Fruit fly (Drosophila melanogaster) whole organism, embryonic: Measurements from ENCODE around the gene Mgat3.

ENCODE experiments used
- Adf1 ChIP-seq: fragments of 200-800 bp; sonication (Bioruptor generic); IDR thresholded peaks from 2 replicates; pipeline ENCODE4 v1.3.6; 2022; ENCODE audit warnings: missing biosample characterization, missing genetic modification characterization
- Awh ChIP-seq: fragments of 200-800 bp; sonication (Bioruptor generic); IDR thresholded peaks from 2 replicates; pipeline ENCODE4, ENCODE4 v1.3.6; 2022; ENCODE audit warnings: missing biosample characterization, missing genetic modification characterization
- CG10654 ChIP-seq: fragments of 200-800 bp; sonication (Bioruptor generic); optimal IDR thresholded peaks from 2 replicates; lab custom pipeline; 2016; ENCODE audit warnings: missing biosample characterization, missing genetic modification characterization
- CG11695 ChIP-seq: fragments of 200-800 bp; sonication (Bioruptor generic); IDR thresholded peaks from 3 replicates; pipeline ENCODE4 v1.3.6; 2022; ENCODE audit warnings: missing biosample characterization, missing genetic modification characterization
- CG11723 ChIP-seq: fragments of 200-800 bp; sonication (Bioruptor generic); optimal IDR thresholded peaks from 2 replicates; lab custom pipeline; 2017; ENCODE audit warnings: missing biosample characterization, mild to moderate bottlenecking, missing genetic modification characterization
- CG13624 ChIP-seq: fragments of 200-800 bp; sonication (Bioruptor generic); optimal IDR thresholded peaks from 2 replicates; lab custom pipeline; 2016; ENCODE audit warnings: missing biosample characterization, missing genetic modification characterization
- CG13775 ChIP-seq: fragments of 200-800 bp; sonication (Bioruptor generic); optimal IDR thresholded peaks from 3 replicates; lab custom pipeline; 2017; ENCODE audit warnings: missing biosample characterization, mild to moderate bottlenecking, missing genetic modification characterization
- CG14050 ChIP-seq: fragments of 200-800 bp; sonication (Bioruptor generic); IDR thresholded peaks from 3 replicates; pipeline ENCODE4 v1.3.6; 2022; ENCODE audit warnings: missing biosample characterization, missing genetic modification characterization
- CG14860 ChIP-seq: fragments of 200-800 bp; sonication (Bioruptor generic); IDR thresholded peaks from 3 replicates; pipeline ENCODE4 v1.3.6; 2022; ENCODE audit warnings: missing biosample characterization, missing genetic modification characterization; ENCODE audit not compliant: partially characterized antibody
- CG17385 ChIP-seq: fragments of 200-800 bp; sonication (Bioruptor generic); optimal IDR thresholded peaks from 3 replicates; lab custom pipeline; 2018; ENCODE audit warnings: missing biosample characterization, mild to moderate bottlenecking, missing genetic modification characterization
- CG1832 ChIP-seq: fragments of 200-800 bp; sonication (Bioruptor generic); optimal IDR thresholded peaks from 2 replicates; lab custom pipeline; 2017; ENCODE audit warnings: missing biosample characterization, mild to moderate bottlenecking, missing genetic modification characterization, inconsistent platforms
- CG2116 ChIP-seq: fragments of 200-800 bp; sonication (Bioruptor generic); optimal IDR thresholded peaks from 3 replicates; lab custom pipeline; 2018; ENCODE audit warnings: missing biosample characterization, mild to moderate bottlenecking, missing genetic modification characterization
- CG3065 ChIP-seq: fragments of 200-800 bp; sonication (Bioruptor generic); optimal IDR thresholded peaks from 2 replicates; lab custom pipeline; 2016; ENCODE audit warnings: missing biosample characterization, missing genetic modification characterization
- CG33213 ChIP-seq: fragments of 200-800 bp; sonication (Bioruptor generic); optimal IDR thresholded peaks from 3 replicates; lab custom pipeline; 2016; ENCODE audit warnings: missing biosample characterization, missing genetic modification characterization
- CG34376 ChIP-seq: fragments of 200-800 bp; sonication (Bioruptor generic); optimal IDR thresholded peaks from 2 replicates; lab custom pipeline; 2018; ENCODE audit warnings: missing biosample characterization, mild to moderate bottlenecking, missing genetic modification characterization
- CG42726 ChIP-seq: fragments of 200-800 bp; sonication (Bioruptor generic); IDR thresholded peaks from 2 replicates; pipeline ENCODE4 v1.3.6; 2022; ENCODE audit warnings: missing biosample characterization, missing genetic modification characterization; ENCODE audit not compliant: partially characterized antibody
- CG4404 ChIP-seq: fragments of 200-800 bp; sonication (Bioruptor generic); IDR thresholded peaks from 2 replicates; pipeline ENCODE4 v1.3.6; 2022; ENCODE audit warnings: missing biosample characterization, missing genetic modification characterization
- CG4424 ChIP-seq: fragments of 200-800 bp; sonication (Bioruptor generic); optimal IDR thresholded peaks from 3 replicates; lab custom pipeline; 2016; ENCODE audit warnings: missing biosample characterization, missing genetic modification characterization
- CG4820 ChIP-seq: fragments of 200-800 bp; sonication (Bioruptor generic); optimal IDR thresholded peaks from 3 replicates; lab custom pipeline; 2016; ENCODE audit warnings: missing biosample characterization, missing genetic modification characterization
- CG5180 ChIP-seq: fragments of 200-800 bp; sonication (Bioruptor generic); optimal IDR thresholded peaks from 3 replicates; lab custom pipeline; 2017; ENCODE audit warnings: missing biosample characterization, missing genetic modification characterization, mild to moderate bottlenecking, moderate library complexity, missing genetic modification reagents
- CG6791 ChIP-seq: fragments of 200-800 bp; sonication (Bioruptor generic); IDR thresholded peaks from 3 replicates; pipeline ENCODE4 v1.3.6; 2022; ENCODE audit warnings: missing biosample characterization, missing genetic modification characterization; ENCODE audit not compliant: partially characterized antibody
- CG6854 ChIP-seq: fragments of 200-800 bp; sonication (Bioruptor generic); optimal IDR thresholded peaks from 3 replicates; lab custom pipeline; 2017; ENCODE audit warnings: missing biosample characterization, mild to moderate bottlenecking, missing genetic modification characterization
- CG7271 ChIP-seq: fragments of 200-800 bp; sonication (Bioruptor generic); optimal IDR thresholded peaks from 2 replicates; lab custom pipeline; 2018; ENCODE audit warnings: missing biosample characterization, mild to moderate bottlenecking, missing genetic modification characterization, moderate library complexity
- CG9727 ChIP-seq: fragments of 200-800 bp; sonication (Bioruptor generic); optimal IDR thresholded peaks from 3 replicates; lab custom pipeline; 2017; ENCODE audit warnings: missing biosample characterization, mild to moderate bottlenecking, missing genetic modification characterization
- CG9932 ChIP-seq: fragments of 200-800 bp; sonication (Bioruptor generic); IDR thresholded peaks from 2 replicates; pipeline ENCODE4 v1.3.6; 2022; ENCODE audit warnings: missing biosample characterization, missing genetic modification characterization
- Jarid2 ChIP-seq: fragments of 200-800 bp; sonication (Bioruptor generic); optimal IDR thresholded peaks from 3 replicates; lab custom pipeline; 2017; ENCODE audit warnings: mild to moderate bottlenecking, missing biosample characterization, missing genetic modification reagents, missing genetic modification characterization
- Nf-YB ChIP-seq: fragments of 200-800 bp; sonication (Bioruptor generic); optimal IDR thresholded peaks from 3 replicates; lab custom pipeline; 2019; ENCODE audit warnings: missing biosample characterization, mild to moderate bottlenecking, missing genetic modification characterization, moderate library complexity
- Pdp1 ChIP-seq, 2 experiments: fragments of 200-800 bp; sonication (Bioruptor generic); optimal IDR thresholded peaks; 3 replicates each; lab custom pipeline; 2016; ENCODE audit warnings: missing biosample characterization in 2 of 2, missing genetic modification characterization in 2 of 2, mild to moderate bottlenecking in 1 of 2, moderate library complexity in 1 of 2
- Rx ChIP-seq: fragments of 200-800 bp; sonication (Bioruptor generic); IDR thresholded peaks from 2 replicates; pipeline ENCODE4 v1.3.6; 2022; ENCODE audit warnings: missing biosample characterization, missing genetic modification characterization
- Trl ChIP-seq, 3 experiments: fragments of >200 bp in 2 of 3; fragments of 200-800 bp in 1 of 3; sonication (Bioruptor generic) in 1 of 3; optimal IDR thresholded peaks; 2 replicates in 1 of 3; 3 replicates in 2 of 3; lab custom pipeline; 2016 to 2017; ENCODE audit warnings: missing biosample characterization in 1 of 3, missing genetic modification characterization in 1 of 3
- Vsx1 ChIP-seq: fragments of 200-800 bp; sonication (Bioruptor generic); optimal IDR thresholded peaks from 2 replicates; lab custom pipeline; 2017; ENCODE audit warnings: missing biosample characterization, mild to moderate bottlenecking, missing genetic modification characterization, missing genetic modification reagents
- YL-1 ChIP-seq: fragments of 200-800 bp; sonication (Bioruptor generic); optimal IDR thresholded peaks from 3 replicates; lab custom pipeline; 2017; ENCODE audit warnings: missing biosample characterization, mild to moderate bottlenecking, missing genetic modification characterization
- ash1 ChIP-seq: fragments of 200-800 bp; sonication (Bioruptor generic); optimal IDR thresholded peaks from 2 replicates; lab custom pipeline; 2018; ENCODE audit warnings: missing biosample characterization, mild to moderate bottlenecking, missing genetic modification characterization
- bowl ChIP-seq: fragments of 200-800 bp; sonication (Bioruptor generic); IDR thresholded peaks from 2 replicates; pipeline ENCODE4 v1.3.6; 2022; ENCODE audit warnings: missing biosample characterization, missing genetic modification characterization
- emc ChIP-seq: fragments of 200-800 bp; sonication (Bioruptor generic); optimal IDR thresholded peaks from 2 replicates; lab custom pipeline; 2016; ENCODE audit warnings: missing biosample characterization, missing genetic modification characterization
- exex ChIP-seq: fragments of 200-800 bp; sonication (Bioruptor generic); optimal IDR thresholded peaks from 4 replicates; lab custom pipeline; 2018; ENCODE audit warnings: missing biosample characterization, mild to moderate bottlenecking, missing genetic modification characterization, moderate library complexity
- gce ChIP-seq: fragments of 200-800 bp; sonication (Bioruptor generic); IDR thresholded peaks from 3 replicates; pipeline ENCODE4 v1.3.6; 2022; ENCODE audit warnings: missing biosample characterization, missing genetic modification characterization
- jing ChIP-seq: fragments of 200-800 bp; sonication (Bioruptor generic); optimal IDR thresholded peaks from 2 replicates; lab custom pipeline; 2018; ENCODE audit warnings: missing biosample characterization, mild to moderate bottlenecking, missing genetic modification characterization
- lov ChIP-seq, 2 experiments: fragments of 200-800 bp in 1 of 2; fragments of >200 bp in 1 of 2; sonication (Bioruptor generic) in 1 of 2; IDR thresholded peaks in 1 of 2; optimal IDR thresholded peaks in 1 of 2; 2 replicates in 1 of 2; 3 replicates in 1 of 2; pipeline versions ENCODE4 v1.3.6 to Lab custom; 2017 to 2022; ENCODE audit warnings: missing biosample characterization in 1 of 2, missing genetic modification characterization in 1 of 2
- maf-S ChIP-seq: fragments of 200-800 bp; sonication (Bioruptor generic); optimal IDR thresholded peaks from 2 replicates; lab custom pipeline; 2016; ENCODE audit warnings: missing biosample characterization, missing genetic modification characterization
- odd ChIP-seq: fragments of 200-800 bp; sonication (Bioruptor generic); optimal IDR thresholded peaks from 2 replicates; lab custom pipeline; 2017; ENCODE audit warnings: missing biosample characterization, mild to moderate bottlenecking, missing genetic modification characterization
- phol ChIP-seq: fragments of 200-800 bp; sonication (Bioruptor generic); optimal IDR thresholded peaks from 3 replicates; lab custom pipeline; 2018; ENCODE audit warnings: missing biosample characterization, mild to moderate bottlenecking, missing genetic modification characterization, moderate library complexity
- pros ChIP-seq: fragments of 200-800 bp; sonication (Bioruptor generic); optimal IDR thresholded peaks from 3 replicates; lab custom pipeline; 2019; ENCODE audit warnings: missing biosample characterization, mild to moderate bottlenecking, missing genetic modification characterization, moderate library complexity
- psq ChIP-seq: fragments of 200-800 bp; sonication (Bioruptor generic); optimal IDR thresholded peaks from 2 replicates; lab custom pipeline; 2017; ENCODE audit warnings: missing biosample characterization, missing genetic modification characterization
- sd ChIP-seq: fragments of 200-800 bp; sonication (Bioruptor generic); optimal IDR thresholded peaks from 3 replicates; lab custom pipeline; 2018; ENCODE audit warnings: missing biosample characterization, mild to moderate bottlenecking, missing genetic modification characterization, moderate library complexity
- sug ChIP-seq: fragments of 200-800 bp; optimal IDR thresholded peaks from 2 replicates; lab custom pipeline; 2019; ENCODE audit warnings: missing biosample characterization, mild to moderate bottlenecking, missing genetic modification characterization, moderate library complexity
- tgo ChIP-seq: fragments of 200-800 bp; sonication (Bioruptor generic); IDR thresholded peaks from 3 replicates; pipeline ENCODE4 v1.3.6; 2022; ENCODE audit warnings: missing biosample characterization, missing genetic modification characterization
- z ChIP-seq: fragments of 200-800 bp; sonication (Bioruptor generic); IDR thresholded peaks from 3 replicates; pipeline ENCODE4 v1.3.6; 2022; ENCODE audit warnings: missing biosample characterization, missing genetic modification characterization

The Mgat3 gene

DNA sequence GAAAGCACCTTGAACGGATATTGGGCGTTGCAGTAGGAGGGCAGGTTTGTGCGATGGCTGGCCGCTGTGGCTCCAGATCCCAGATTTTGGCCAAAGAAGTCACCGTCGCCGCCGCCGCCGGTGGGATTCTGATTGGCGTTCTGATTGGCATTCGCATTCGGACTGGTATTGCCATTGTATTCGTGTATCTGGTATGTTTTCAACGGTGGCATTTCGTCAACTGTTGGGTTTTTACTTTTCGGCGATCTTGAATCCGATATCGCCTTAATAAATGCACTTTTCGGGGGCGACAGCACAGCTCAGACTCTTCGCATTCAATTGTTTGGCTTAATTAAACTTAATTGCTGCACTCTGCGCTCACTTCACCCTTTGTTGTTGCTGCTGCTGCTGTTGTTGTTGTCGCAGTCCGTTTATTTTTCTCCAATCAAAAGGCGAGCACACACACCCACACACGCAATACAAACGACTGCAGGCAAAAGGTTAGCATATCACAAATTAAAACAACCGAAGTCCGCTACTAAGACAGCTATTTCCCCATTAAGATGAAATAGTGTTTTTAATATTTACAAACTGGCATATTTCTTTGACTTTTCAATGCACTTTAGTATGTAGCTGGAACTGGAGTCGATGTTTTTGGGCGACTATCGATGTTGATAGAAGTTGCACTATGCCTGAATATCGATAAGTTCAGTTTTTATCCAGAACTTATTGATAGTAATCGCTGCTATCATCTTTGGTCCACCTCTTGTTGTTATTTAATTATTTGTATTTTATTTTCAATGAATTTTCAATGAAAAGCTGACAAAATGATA, 37.1 kb upstream of the Mgat3 start, which contains the start of the genes CG9426 and mRF1 (continued):
- TF ChIP-seq z (no peak), Vsx1 (GFP tag; lab: Kevin White, UChicago) (no peak), CG14860 (GFP tag; lab: Robert Waterston, UW) (peak; percentile 94), exex (tag; lab: Kevin White, UChicago) (no peak), CG5180 (GFP tag; lab: Kevin White, UChicago) (no peak), CG1832 (no peak), Jarid2 (GFP tag; lab: Kevin White, UChicago) (peak; percentile 7), CG4404 (GFP tag; lab: Robert Waterston, UW) (no peak), maf-S (GFP tag; lab: Kevin White, UChicago) (no peak), CG10654 (GFP tag; lab: Kevin White, UChicago) (no peak), CG34376 (GFP tag; lab: Kevin White, UChicago) (peak; percentile 65), Trl (optimal IDR thresholded peaks at IDR 0.05; lab: Kevin White, UChicago) (no peak), Trl (GFP tag; optimal IDR thresholded peaks at IDR 0.05; lab: Kevin White, UChicago) (peak; percentile 10), CG13624 (peak; percentile 40), bowl (GFP tag; lab: Robert Waterston, UW) (no peak), CG4424 (GFP tag; lab: Kevin White, UChicago) (no peak), lov (optimal IDR thresholded peaks at IDR 0.05; lab: Kevin White, UChicago) (no peak), lov (GFP tag; IDR thresholded peaks at IDR 0.05; lab: Robert Waterston, UW) (no peak), phol (peak; percentile 22), sug (tag; lab: Kevin White, UChicago) (peak; percentile 50), CG17385 (peak; percentile 7), CG42726 (GFP tag; lab: Robert Waterston, UW) (peak; percentile 97), YL-1 (peak; percentile 93), CG6791 (GFP tag; lab: Robert Waterston, UW) (peak; percentile 97), CG14050 (GFP tag; lab: Robert Waterston, UW) (no peak), CG33213 (peak; percentile 13), CG4820 (GFP tag; lab: Kevin White, UChicago) (no peak), CG7271 (tag; lab: Kevin White, UChicago) (no peak), Nf-YB (GFP tag; lab: Kevin White, UChicago) (peak; percentile 84), CG11695 (GFP tag; lab: Robert Waterston, UW) (no peak), CG9727 (GFP tag; lab: Kevin White, UChicago) (peak; percentile 3), CG9932 (peak; percentile 66; the same call in 1 of the 2 replicates), CG11723 (no peak), Adf1 (no peak), ash1 (GFP tag; lab: Kevin White, UChicago) (no peak), odd (no peak), CG13775 (GFP tag; lab: Kevin White, UChicago) (no peak), pros (GFP tag; lab: Kevin White, UChicago) (no peak), Pdp1 (GFP tag; optimal IDR thresholded peaks at IDR 0.05; lab: Kevin White, UChicago) (peak in 1 of 2 experiments; percentile 84), Awh (no peak), sd (peak; percentile 37), emc (GFP tag; lab: Kevin White, UChicago) (no peak), gce (no peak), Rx (GFP tag; lab: Robert Waterston, UW) (no peak), CG2116 (GFP tag; lab: Kevin White, UChicago) (peak; percentile 92), psq (GFP tag; lab: Kevin White, UChicago) (no peak), jing (GFP tag; lab: Kevin White, UChicago) (no peak), CG6854 (GFP tag; lab: Kevin White, UChicago) (no peak), CG3065 (GFP tag; lab: Kevin White, UChicago) (no peak), tgo (no peak)
